Fruit fly (Drosophila melanogaster): Measurements from ENCODE around the gene chic.

chic gene

DNA sequence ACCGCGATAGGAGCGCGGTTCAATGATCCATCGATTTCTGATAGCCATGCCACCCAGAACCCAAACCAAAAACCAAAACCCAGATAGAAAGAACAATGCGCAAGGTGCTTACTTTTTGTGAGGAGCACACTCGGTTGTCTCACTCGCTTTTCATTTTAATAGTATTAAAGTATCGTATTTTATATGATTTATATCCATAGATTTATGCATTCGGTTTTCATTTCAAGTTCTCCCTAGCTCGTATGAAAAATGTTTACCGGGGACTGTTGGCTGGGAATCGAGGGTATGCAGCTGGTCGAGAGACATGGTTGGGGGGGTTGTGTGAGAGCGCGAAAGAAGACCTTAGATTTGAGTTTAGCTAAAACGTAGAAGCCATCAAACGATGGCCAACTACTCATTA lies 8.8 kb downstream of the chic start:
- no peak for TF ChIP-seq gl (tag; optimal IDR thresholded peaks at IDR 0.05)
- TF ChIP-seq CG17806 (tag; optimal IDR thresholded peaks at IDR 0.05), result no peak
- no peak for TF ChIP-seq CG14655 (GFP tag; optimal IDR thresholded peaks at IDR 0.05)
- no peak for TF ChIP-seq CG15710 (tag; optimal IDR thresholded peaks at IDR 0.05)

DNA sequence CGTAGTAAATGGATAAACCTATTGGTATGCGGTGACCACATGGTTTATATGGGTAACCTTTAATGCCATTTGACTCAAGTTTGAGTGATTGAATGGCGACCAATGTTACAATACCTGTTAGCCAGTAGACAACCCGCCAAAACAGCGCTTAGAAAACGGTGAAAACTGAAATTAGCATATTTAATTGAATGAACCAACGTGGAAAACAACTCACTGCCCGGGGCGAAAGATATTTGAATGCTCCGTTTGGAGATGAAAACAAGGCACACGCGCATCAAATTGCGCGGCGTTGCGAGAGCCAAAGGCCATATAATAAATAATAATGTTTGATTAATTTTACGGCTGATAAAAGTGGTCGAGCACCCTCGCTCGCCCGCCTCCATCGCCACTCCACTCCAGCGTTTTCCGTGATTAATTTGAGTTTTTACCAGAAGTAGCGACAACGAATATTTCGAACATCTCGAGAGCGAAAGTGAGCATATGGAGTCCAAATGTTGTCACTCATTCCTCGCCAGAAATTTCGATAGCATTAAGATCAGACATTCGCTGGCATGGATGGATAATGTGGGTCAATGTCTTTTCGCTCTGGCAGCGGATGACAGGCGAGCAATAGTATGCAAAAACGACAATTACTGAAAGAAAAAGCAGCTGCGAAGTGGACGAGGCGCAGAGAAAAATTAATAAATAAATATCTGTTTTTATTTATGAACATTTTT lies 9.6 kb downstream of the chic start:
- TF ChIP-seq CG13204 (GFP tag; optimal IDR thresholded peaks at IDR 0.05) (no peak), fd96Ca (GFP tag; IDR thresholded peaks at IDR 0.05) (no peak), CG12605 (GFP tag; IDR thresholded peaks at IDR 0.05) (no peak), Snoo (tag; optimal IDR thresholded peaks at IDR 0.05) (no peak), EcR (GFP tag; optimal IDR thresholded peaks at IDR 0.05) (peak; percentile 12), CG8159 (tag; optimal IDR thresholded peaks at IDR 0.05) (no peak), CG14655 (GFP tag; optimal IDR thresholded peaks at IDR 0.05) (no peak), CG4496 (GFP tag; IDR thresholded peaks at IDR 0.05) (no peak)

DNA sequence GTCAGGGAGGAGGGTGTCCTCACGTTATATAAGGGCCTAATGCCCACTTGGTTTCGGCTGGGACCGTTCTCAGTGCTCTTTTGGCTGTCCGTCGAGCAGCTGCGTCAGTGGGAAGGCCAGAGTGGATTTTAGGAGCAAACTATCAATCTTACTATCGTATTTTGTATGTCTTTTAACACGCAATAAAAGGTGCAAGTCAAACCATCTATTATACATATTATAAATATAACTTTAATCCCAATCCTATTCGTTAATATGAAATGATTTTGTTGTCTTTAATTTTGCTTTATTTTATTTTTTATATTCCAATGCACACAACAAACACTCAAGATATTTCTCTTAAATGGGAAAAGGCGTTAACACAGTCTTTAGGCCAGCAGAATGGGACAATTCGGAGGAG lies 11.3 kb downstream of the chic start, which contains the start of gene Ucp4B:
Gene Ucp4B (plus strand): TSS at position 301 of the 400 bp plus-strand sequence.
- TF ChIP-seq Ets98B (GFP tag; IDR thresholded peaks at IDR 0.05), result no peak
- no peak for TF ChIP-seq CG34367 (tag; optimal IDR thresholded peaks at IDR 0.05)
- no peak for TF ChIP-seq fd96Ca (GFP tag; IDR thresholded peaks at IDR 0.05)
- no peak for TF ChIP-seq CG13204 (GFP tag; optimal IDR thresholded peaks at IDR 0.05)
- TF ChIP-seq Pif1B (GFP tag; optimal IDR thresholded peaks at IDR 0.05), result no peak
- TF ChIP-seq Snoo (tag; optimal IDR thresholded peaks at IDR 0.05), result no peak

DNA sequence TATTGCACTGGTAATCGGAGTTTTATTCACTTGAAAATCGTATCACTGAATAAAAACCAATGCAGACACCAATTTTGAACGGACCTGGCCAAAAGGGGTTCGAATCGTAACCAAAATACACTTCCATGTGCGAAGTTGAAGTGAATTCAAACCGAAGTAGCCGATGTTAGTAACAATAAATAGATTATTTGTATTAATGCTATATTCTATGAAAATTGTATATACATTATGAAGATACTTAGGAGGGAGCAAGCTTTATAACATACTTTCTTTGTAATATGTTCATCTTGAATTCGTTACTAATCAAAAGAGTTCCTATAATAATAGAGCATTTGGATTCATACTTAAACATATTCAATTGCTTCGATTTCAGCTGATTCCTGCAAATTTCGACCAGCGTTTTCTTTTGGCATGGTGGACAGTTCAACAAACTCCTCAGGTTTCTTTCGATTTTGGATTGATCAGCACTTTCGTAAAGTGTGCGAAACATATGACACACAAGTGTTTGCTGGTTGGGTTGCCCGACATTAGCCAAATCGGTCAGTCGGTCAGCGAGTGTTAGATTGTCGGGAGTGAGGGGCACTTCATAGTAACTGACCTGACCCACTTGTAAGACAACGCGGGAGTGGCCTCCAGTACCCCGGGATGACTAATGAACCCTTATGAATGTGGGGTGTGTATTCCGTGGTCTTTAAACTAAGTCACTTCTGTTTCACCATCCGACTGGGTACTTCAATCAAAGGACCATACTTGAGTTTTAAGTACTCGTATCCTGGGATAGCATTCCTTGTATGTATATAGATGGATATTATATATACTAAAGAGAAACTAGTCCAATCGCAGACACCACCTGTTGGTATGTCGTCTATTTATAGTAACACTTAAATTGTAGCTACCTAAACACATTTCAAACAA lies 12.9 kb downstream of the chic start, which contains the start of the genes CG13992 and Ucp4C:
Gene CG13992 (minus strand): TSS at position 51 of the 915 bp plus-strand sequence.
Gene Ucp4C (plus strand): TSS at position 865 of the 915 bp plus-strand sequence.
- TF ChIP-seq CG12605 (GFP tag; IDR thresholded peaks at IDR 0.05) (no peak), CG9948 (tag; optimal IDR thresholded peaks at IDR 0.05) (no peak), Snoo (tag; optimal IDR thresholded peaks at IDR 0.05) (no peak), CG14655 (GFP tag; optimal IDR thresholded peaks at IDR 0.05) (no peak), CG32121 (GFP tag; IDR thresholded peaks at IDR 0.05) (no peak), D1 (tag; optimal IDR thresholded peaks at IDR 0.05) (no peak), Pif1A (GFP tag; optimal IDR thresholded peaks at IDR 0.05) (no peak), CG8301 (tag; optimal IDR thresholded peaks at IDR 0.05) (no peak), CG13204 (GFP tag; optimal IDR thresholded peaks at IDR 0.05) (no peak), CG15710 (tag; optimal IDR thresholded peaks at IDR 0.05) (no peak), gl (tag; optimal IDR thresholded peaks at IDR 0.05) (no peak), Ets98B (GFP tag; IDR thresholded peaks at IDR 0.05) (no peak)

DNA sequence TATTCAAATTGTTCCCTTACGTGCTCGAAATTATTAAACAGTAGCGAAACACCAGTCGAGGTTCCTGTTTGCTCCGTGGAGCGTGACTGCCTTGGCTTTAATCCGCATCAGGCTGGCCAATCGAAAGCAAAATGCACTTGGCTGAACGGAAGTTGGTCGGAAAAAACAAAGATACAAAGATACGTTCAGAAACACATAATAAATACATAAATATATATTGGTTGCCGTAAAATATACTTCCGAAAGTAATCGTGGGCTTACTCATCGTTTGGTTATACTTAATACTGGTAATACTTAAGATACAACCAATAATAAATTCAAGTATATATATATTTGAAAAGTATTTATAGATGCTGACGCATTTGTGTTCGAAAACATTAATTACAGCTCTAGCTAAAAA lies 16.0 kb downstream of the chic start, which contains the start of gene psd:
Gene psd (minus strand): TSS at position 101 of the 400 bp plus-strand sequence.
- TF ChIP-seq EcR (GFP tag; optimal IDR thresholded peaks at IDR 0.05), result peak; percentile 52
- TF ChIP-seq gl (tag; optimal IDR thresholded peaks at IDR 0.05), result no peak
- no peak for TF ChIP-seq CG34367 (tag; optimal IDR thresholded peaks at IDR 0.05)

DNA sequence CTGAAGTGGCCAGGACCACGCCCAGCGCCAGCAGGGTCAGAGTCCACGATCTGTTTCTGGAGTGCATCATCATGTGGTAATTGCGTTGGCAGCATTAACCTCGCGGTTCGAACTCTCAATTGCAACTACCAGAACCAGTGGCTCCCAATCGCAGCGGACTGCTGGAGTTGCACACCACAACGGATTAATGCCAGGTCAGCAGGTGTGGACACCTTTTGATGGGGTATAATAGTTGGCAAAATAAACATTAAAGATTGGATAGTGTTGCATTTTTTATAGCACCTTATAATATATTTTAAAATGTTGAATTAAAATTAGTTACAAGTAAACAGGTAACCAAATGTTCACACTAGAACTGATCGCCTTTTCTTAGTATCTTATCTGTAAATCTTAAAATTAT lies 16.6 kb downstream of the chic start:
- no peak for TF ChIP-seq fd96Ca (GFP tag; IDR thresholded peaks at IDR 0.05)
- no peak for TF ChIP-seq CG15710 (tag; optimal IDR thresholded peaks at IDR 0.05)
- TF ChIP-seq CG34367 (tag; optimal IDR thresholded peaks at IDR 0.05), result no peak

DNA sequence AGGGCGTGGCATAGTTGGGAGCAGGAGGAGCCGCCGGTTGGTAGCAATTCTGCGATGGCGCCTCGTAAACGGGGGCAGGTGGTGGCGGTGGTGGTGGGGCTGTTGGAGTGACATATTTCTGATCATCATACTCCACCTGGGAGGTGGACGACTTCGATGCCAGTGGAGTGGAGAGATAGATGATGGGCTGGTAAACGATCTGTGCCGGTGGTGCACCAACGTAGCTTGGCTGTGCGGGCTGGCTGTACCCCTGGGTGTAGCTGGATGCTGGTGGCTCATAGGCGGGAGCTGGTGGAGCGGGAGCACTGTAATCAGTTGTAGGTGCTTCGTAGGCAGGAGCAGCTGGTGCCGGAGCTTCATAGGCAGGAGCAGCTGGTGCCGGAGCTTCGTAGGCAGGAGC lies 17.6 kb downstream of the chic start:
- no peak for TF ChIP-seq CG8159 (tag; optimal IDR thresholded peaks at IDR 0.05)
- no peak for TF ChIP-seq rn (GFP tag; IDR thresholded peaks at IDR 0.05)
- TF ChIP-seq D1 (tag; optimal IDR thresholded peaks at IDR 0.05), result no peak
- no peak for TF ChIP-seq CG13204 (GFP tag; optimal IDR thresholded peaks at IDR 0.05)
- TF ChIP-seq CG14655 (GFP tag; optimal IDR thresholded peaks at IDR 0.05), result no peak
- TF ChIP-seq CG12605 (GFP tag; IDR thresholded peaks at IDR 0.05), result no peak
- no peak for TF ChIP-seq Ets98B (GFP tag; IDR thresholded peaks at IDR 0.05)
- no peak for TF ChIP-seq CG34367 (tag; optimal IDR thresholded peaks at IDR 0.05)
- no peak for TF ChIP-seq CG15710 (tag; optimal IDR thresholded peaks at IDR 0.05)
- TF ChIP-seq CG17806 (tag; optimal IDR thresholded peaks at IDR 0.05), result no peak
- no peak for TF ChIP-seq CG4496 (GFP tag; IDR thresholded peaks at IDR 0.05)
